Fruit fly (Drosophila melanogaster) whole organism, prepupa: ENCODE results near the gene Ulp1.

Experiments used
- Blimp-1 ChIP-seq: fragments of 200-800 bp; sonication (Bioruptor generic); optimal IDR thresholded peaks from 3 replicates; lab custom pipeline; 2017; ENCODE audit warnings: missing biosample characterization, missing genetic modification characterization, mild to moderate bottlenecking, moderate library complexity, missing genetic modification reagents
- CG10631 ChIP-seq: fragments of 200-800 bp; sonication (Bioruptor generic); optimal IDR thresholded peaks from 2 replicates; lab custom pipeline; 2016; ENCODE audit warnings: missing biosample characterization, missing genetic modification characterization
- CG10669 ChIP-seq: fragments of 200-800 bp; sonication (Bioruptor generic); optimal IDR thresholded peaks from 3 replicates; lab custom pipeline; 2018; ENCODE audit warnings: missing biosample characterization, mild to moderate bottlenecking, missing genetic modification characterization, moderate library complexity
- CG11294 ChIP-seq: fragments of 200-800 bp; sonication (Bioruptor generic); IDR thresholded peaks from 2 replicates; pipeline ENCODE4 v1.3.6; 2022; ENCODE audit warnings: missing biosample characterization, missing genetic modification characterization
- CG11762 ChIP-seq: fragments of 200-800 bp; sonication (Bioruptor generic); optimal IDR thresholded peaks from 3 replicates; lab custom pipeline; 2016; ENCODE audit warnings: missing biosample characterization, missing genetic modification characterization; ENCODE audit not compliant: insufficient read depth
- CG15336 ChIP-seq: fragments of 200-800 bp; sonication (Bioruptor generic); IDR thresholded peaks from 2 replicates; pipeline ENCODE4 v1.3.6; 2022; ENCODE audit warnings: missing biosample characterization, missing genetic modification characterization
- CG1621 ChIP-seq: fragments of 200-800 bp; sonication (Bioruptor generic); optimal IDR thresholded peaks from 3 replicates; lab custom pipeline; 2018; ENCODE audit warnings: missing biosample characterization, mild to moderate bottlenecking, missing genetic modification characterization
- CG16779 ChIP-seq: fragments of 200-800 bp; sonication (Bioruptor generic); optimal IDR thresholded peaks from 3 replicates; lab custom pipeline; 2017; ENCODE audit warnings: missing biosample characterization, mild to moderate bottlenecking, missing genetic modification characterization
- CG3032 ChIP-seq: fragments of 200-800 bp; optimal IDR thresholded peaks from 2 replicates; lab custom pipeline; 2019; ENCODE audit warnings: missing biosample characterization, mild to moderate bottlenecking, missing genetic modification characterization, moderate library complexity
- CG32006 ChIP-seq: fragments of 200-800 bp; sonication (Bioruptor generic); optimal IDR thresholded peaks from 3 replicates; lab custom pipeline; 2017; ENCODE audit warnings: missing biosample characterization, mild to moderate bottlenecking, missing genetic modification characterization
- CG34406 ChIP-seq: fragments of 200-800 bp; sonication (Bioruptor generic); optimal IDR thresholded peaks from 3 replicates; lab custom pipeline; 2016; ENCODE audit warnings: missing biosample characterization, missing genetic modification characterization
- CG3919 ChIP-seq: fragments of 200-800 bp; sonication (Bioruptor generic); optimal IDR thresholded peaks from 3 replicates; lab custom pipeline; 2016; ENCODE audit warnings: missing biosample characterization, missing genetic modification characterization
- CG4318 ChIP-seq: fragments of 200-800 bp; sonication (Bioruptor generic); optimal IDR thresholded peaks from 3 replicates; lab custom pipeline; 2017; ENCODE audit warnings: missing biosample characterization, mild to moderate bottlenecking, missing genetic modification characterization
- CG6276 ChIP-seq: fragments of 200-800 bp; sonication (Bioruptor generic); optimal IDR thresholded peaks from 2 replicates; lab custom pipeline; 2017; ENCODE audit warnings: missing biosample characterization, mild to moderate bottlenecking, missing genetic modification characterization
- CG6792 ChIP-seq: fragments of 200-800 bp; sonication (Bioruptor generic); optimal IDR thresholded peaks from 3 replicates; lab custom pipeline; 2016; ENCODE audit warnings: missing biosample characterization, missing genetic modification characterization
- CG6808 ChIP-seq: fragments of 200-800 bp; sonication (Bioruptor generic); optimal IDR thresholded peaks from 3 replicates; lab custom pipeline; 2017; ENCODE audit warnings: missing biosample characterization, missing genetic modification characterization, mild to moderate bottlenecking, moderate library complexity, missing genetic modification reagents
- CG6854 ChIP-seq: fragments of 200-800 bp; sonication (Bioruptor generic); optimal IDR thresholded peaks from 2 replicates; lab custom pipeline; 2017; ENCODE audit warnings: missing biosample characterization, mild to moderate bottlenecking, missing genetic modification characterization
- CG8119 ChIP-seq: fragments of 200-800 bp; sonication (Bioruptor generic); IDR thresholded peaks from 3 replicates; pipeline ENCODE4 v1.3.6; 2022; ENCODE audit warnings: missing biosample characterization, missing genetic modification characterization
- CG8319 ChIP-seq: fragments of 200-800 bp; sonication (Bioruptor generic); optimal IDR thresholded peaks from 3 replicates; lab custom pipeline; 2016; ENCODE audit warnings: missing biosample characterization, missing genetic modification characterization
- CG9139 ChIP-seq: fragments of 200-800 bp; sonication (Bioruptor generic); optimal IDR thresholded peaks from 3 replicates; lab custom pipeline; 2017; ENCODE audit warnings: missing biosample characterization, mild to moderate bottlenecking, missing genetic modification characterization
- Eip78C ChIP-seq: fragments of 200-800 bp; sonication (Bioruptor generic); peaks from one replicate; lab custom pipeline; 2016; ENCODE audit warnings: missing biosample characterization, missing genetic modification characterization
- Ets21C ChIP-seq: fragments of 200-800 bp; sonication (Bioruptor generic); optimal IDR thresholded peaks from 3 replicates; lab custom pipeline; 2016; ENCODE audit warnings: missing biosample characterization, missing genetic modification characterization
- Gug ChIP-seq: fragments of 200-800 bp; sonication (Bioruptor generic); IDR thresholded peaks from 2 replicates; pipeline ENCODE4 v1.3.6; 2022; ENCODE audit warnings: missing biosample characterization, missing genetic modification characterization
- Hr38 ChIP-seq: sonication (Bioruptor generic); optimal IDR thresholded peaks from 2 replicates; lab custom pipeline; 2016; ENCODE audit warnings: missing biosample characterization, missing genetic modification characterization
- Hr39 ChIP-seq: fragments of 200-800 bp; sonication (Bioruptor generic); optimal IDR thresholded peaks from 2 replicates; lab custom pipeline; 2016; ENCODE audit warnings: missing biosample characterization, missing genetic modification characterization
- Lpt ChIP-seq: fragments of 200-800 bp; sonication (Bioruptor generic); optimal IDR thresholded peaks from 3 replicates; lab custom pipeline; 2016; ENCODE audit warnings: missing biosample characterization, missing genetic modification characterization
- Met ChIP-seq: fragments of 200-800 bp; sonication (Bioruptor generic); optimal IDR thresholded peaks from 3 replicates; lab custom pipeline; 2016; ENCODE audit warnings: missing biosample characterization, missing genetic modification characterization
- OdsH ChIP-seq: fragments of 200-800 bp; sonication (Bioruptor generic); optimal IDR thresholded peaks from 3 replicates; lab custom pipeline; 2016; ENCODE audit warnings: missing biosample characterization, missing genetic modification characterization
- Sox102F ChIP-seq: fragments of 200-800 bp; sonication (Bioruptor generic); optimal IDR thresholded peaks from 2 replicates; lab custom pipeline; 2016; ENCODE audit warnings: missing biosample characterization, mild to moderate bottlenecking, missing genetic modification characterization
- Sox14 ChIP-seq: fragments of 200-800 bp; sonication (Bioruptor generic); optimal IDR thresholded peaks from 3 replicates; lab custom pipeline; 2016; ENCODE audit warnings: missing biosample characterization, missing genetic modification characterization
- Sox15 ChIP-seq: fragments of 200-800 bp; sonication (Bioruptor generic); optimal IDR thresholded peaks from 3 replicates; lab custom pipeline; 2016; ENCODE audit warnings: missing biosample characterization, missing genetic modification characterization
- achi ChIP-seq: fragments of 200-800 bp; sonication (Bioruptor generic); optimal IDR thresholded peaks from 3 replicates; lab custom pipeline; 2016; ENCODE audit warnings: missing biosample characterization, missing genetic modification characterization
- cyc ChIP-seq: fragments of 200-800 bp; sonication (Bioruptor generic); optimal IDR thresholded peaks from 3 replicates; lab custom pipeline; 2016; ENCODE audit warnings: missing biosample characterization, missing genetic modification characterization
- eg ChIP-seq: fragments of 200-800 bp; sonication (Bioruptor generic); IDR thresholded peaks from 3 replicates; pipeline ENCODE4 v1.3.6; 2022; ENCODE audit warnings: missing biosample characterization, missing genetic modification characterization
- esn ChIP-seq: fragments of 200-800 bp; sonication (Bioruptor generic); optimal IDR thresholded peaks from 2 replicates; lab custom pipeline; 2016; ENCODE audit warnings: missing biosample characterization, mild to moderate bottlenecking, missing genetic modification characterization, moderate library complexity
- fd59A ChIP-seq: fragments of 200-800 bp; sonication (Bioruptor generic); optimal IDR thresholded peaks from 2 replicates; lab custom pipeline; 2017; ENCODE audit warnings: missing biosample characterization, mild to moderate bottlenecking, missing genetic modification characterization, missing genetic modification reagents
- fd85E ChIP-seq: fragments of 200-800 bp; sonication (Bioruptor generic); optimal IDR thresholded peaks from 3 replicates; lab custom pipeline; 2016; ENCODE audit warnings: missing biosample characterization, missing genetic modification characterization
- lz ChIP-seq: fragments of 200-800 bp; sonication (Bioruptor generic); optimal IDR thresholded peaks from 3 replicates; lab custom pipeline; 2016; ENCODE audit warnings: missing biosample characterization, missing genetic modification characterization
- net ChIP-seq: fragments of 200-800 bp; sonication (Bioruptor generic); optimal IDR thresholded peaks from 3 replicates; lab custom pipeline; 2016; ENCODE audit warnings: missing biosample characterization, missing genetic modification characterization
- spab ChIP-seq: fragments of 200-800 bp; sonication (Bioruptor generic); optimal IDR thresholded peaks from 2 replicates; lab custom pipeline; 2017; ENCODE audit warnings: missing biosample characterization, mild to moderate bottlenecking, missing genetic modification characterization, missing genetic modification reagents
- ss ChIP-seq, 2 experiments: fragments of 200-800 bp; sonication (Bioruptor generic); optimal IDR thresholded peaks; 2 replicates in 1 of 2; 3 replicates in 1 of 2; lab custom pipeline; 2017 to 2018; ENCODE audit warnings: mild to moderate bottlenecking in 2 of 2, missing biosample characterization in 2 of 2, missing genetic modification characterization in 2 of 2, moderate library complexity in 1 of 2
- svp ChIP-seq: fragments of 200-800 bp; sonication (Bioruptor generic); peaks from one replicate; lab custom pipeline; 2016; ENCODE audit warnings: missing biosample characterization, missing genetic modification characterization

Gene Ulp1

dm6 chrX:19220415-19220814 lies 12.4 kb upstream of the Ulp1 start, which contains the start of gene CG7884 (continued):
- no peak for TF ChIP-seq cyc (GFP tag; lab: Kevin White, UChicago)
- peak; percentile 34 for TF ChIP-seq Sox102F
- TF ChIP-seq CG11294 = no peak
- TF ChIP-seq CG9139 = peak; percentile 31
- TF ChIP-seq fd85E = no peak
- no peak for TF ChIP-seq CG34406 (GFP tag; lab: Kevin White, UChicago)
- TF ChIP-seq CG6792 = no peak
- TF ChIP-seq CG1621 (tag; lab: Kevin White, UChicago) = peak; percentile 67

- TF ChIP-seq Blimp-1 (no peak), CG10669 (GFP tag; lab: Kevin White, UChicago) (no peak), CG3919 (no peak), OdsH (GFP tag; lab: Kevin White, UChicago) (no peak), Ets21C (GFP tag; lab: Kevin White, UChicago) (no peak), Met (GFP tag; lab: Kevin White, UChicago) (no peak), net (GFP tag; lab: Kevin White, UChicago) (no peak), fd85E (no peak), Lpt (GFP tag; lab: Kevin White, UChicago) (no peak), spab (GFP tag; lab: Kevin White, UChicago) (no peak), CG6808 (GFP tag; lab: Kevin White, UChicago) (no peak), Hr38 (GFP tag; lab: Kevin White, UChicago) (no peak), Gug (no peak), CG3032 (tag; lab: Kevin White, UChicago) (no peak), CG15336 (GFP tag; lab: Robert Waterston, UW) (no peak), CG8119 (GFP tag; lab: Robert Waterston, UW) (no peak), CG32006 (GFP tag; lab: Kevin White, UChicago) (no peak), ss (GFP tag; optimal IDR thresholded peaks at IDR 0.05; lab: Kevin White, UChicago) (no peak), CG6854 (GFP tag; lab: Kevin White, UChicago) (no peak)
These were observed 8.7 kb upstream of the Ulp1 start for dm6 chrX:19216671-19217070.

dm6 chrX:19215215-19215614 lies 7.2 kb upstream of the Ulp1 start, which contains the start of gene Muc18B:
Gene Muc18B (plus strand): TSS chrX:19215515.
- TF ChIP-seq CG6792 (no peak), CG6276 (GFP tag; lab: Kevin White, UChicago) (no peak), cyc (GFP tag; lab: Kevin White, UChicago) (no peak), svp (no peak), Ets21C (GFP tag; lab: Kevin White, UChicago) (no peak), CG4318 (GFP tag; lab: Kevin White, UChicago) (no peak), CG3032 (tag; lab: Kevin White, UChicago) (no peak), Sox15 (GFP tag; lab: Kevin White, UChicago) (no peak), CG11762 (GFP tag; lab: Kevin White, UChicago) (no peak), Eip78C (GFP tag; lab: Kevin White, UChicago) (no peak), lz (GFP tag; lab: Kevin White, UChicago) (no peak), esn (no peak), CG1621 (tag; lab: Kevin White, UChicago) (no peak), CG10631 (GFP tag; lab: Kevin White, UChicago) (no peak), eg (GFP tag; lab: Robert Waterston, UW) (no peak), CG8319 (no peak)

dm6 chrX:19212954-19213353 lies 5.0 kb upstream of the Ulp1 start, which contains the start of gene Mur18B:
Gene Mur18B (plus strand): TSS chrX:19213254.
- TF ChIP-seq CG15336 (GFP tag; lab: Robert Waterston, UW) (no peak), OdsH (GFP tag; lab: Kevin White, UChicago) (no peak), CG16779 (tag; lab: Kevin White, UChicago) (no peak), fd59A (GFP tag; lab: Kevin White, UChicago) (no peak), ss (GFP tag; optimal IDR thresholded peaks at IDR 0.05; lab: Kevin White, UChicago) (no peak), achi (no peak), net (GFP tag; lab: Kevin White, UChicago) (no peak), Sox14 (GFP tag; lab: Kevin White, UChicago) (no peak), Hr39 (GFP tag; lab: Kevin White, UChicago) (no peak)
- TF ChIP-seq, all 60 proteins: peak for 0
